Worm (Caenorhabditis elegans) whole organism, L3 larva: ENCODE measurements around the gene rev-1.

ENCODE experiments used
- R02D3.7 ChIP-seq: fragments of 150-350 bp; optimal IDR thresholded peaks from 2 replicates; lab custom pipeline; 2014; ENCODE audit warnings: missing biosample characterization, missing genetic modification characterization
- ZK546.5 ChIP-seq: sonication (generic microtip); optimal IDR thresholded peaks from 2 replicates; lab custom pipeline; 2017; ENCODE audit warnings: missing biosample characterization, missing genetic modification characterization
- aly-2 ChIP-seq: fragments of 150-350 bp; optimal IDR thresholded peaks from 2 replicates; lab custom pipeline; 2014; ENCODE audit warnings: missing biosample characterization, missing genetic modification characterization
- ama-1 ChIP-seq: fragments of 150-350 bp; optimal IDR thresholded peaks from 2 replicates; lab custom pipeline; 2018
- ceh-16 ChIP-seq: sonication (generic microtip); optimal IDR thresholded peaks from 2 replicates; lab custom pipeline; 2017; ENCODE audit warnings: missing biosample characterization, missing genetic modification characterization
- ceh-28 ChIP-seq: fragments of 150-350 bp; optimal IDR thresholded peaks from 2 replicates; lab custom pipeline; 2014; ENCODE audit warnings: missing biosample characterization, missing genetic modification reagents, missing genetic modification characterization
- ceh-82 ChIP-seq: fragments of 150-350 bp; optimal IDR thresholded peaks from 2 replicates; lab custom pipeline; 2014; ENCODE audit warnings: missing biosample characterization, missing genetic modification characterization
- ceh-9 ChIP-seq: sonication (generic microtip); optimal IDR thresholded peaks from 2 replicates; lab custom pipeline; 2018; ENCODE audit warnings: missing biosample characterization, missing genetic modification characterization
- daf-12 ChIP-seq: fragments of 150-350 bp; optimal IDR thresholded peaks from 2 replicates; lab custom pipeline; 2014; ENCODE audit warnings: missing biosample characterization, missing genetic modification reagents, missing genetic modification characterization
- egl-27 ChIP-seq: sonication (generic microtip); optimal IDR thresholded peaks from 4 replicates; lab custom pipeline; 2017; ENCODE audit warnings: missing biosample characterization, missing genetic modification reagents, missing genetic modification characterization
- egl-5 ChIP-seq: fragments of 150-350 bp; optimal IDR thresholded peaks from 2 replicates; lab custom pipeline; 2017; ENCODE audit warnings: missing biosample characterization, missing genetic modification reagents, missing genetic modification characterization, inconsistent platforms
- elt-1 ChIP-seq: fragments of 150-350 bp; optimal IDR thresholded peaks from 2 replicates; lab custom pipeline; 2014; ENCODE audit warnings: missing biosample characterization, missing genetic modification characterization
- elt-2 ChIP-seq: sonication (generic microtip); optimal IDR thresholded peaks from 2 replicates; lab custom pipeline; 2016; ENCODE audit warnings: missing genetic modification reagents, mild to moderate bottlenecking, missing genetic modification characterization, missing compliant biosample characterization
- elt-3 ChIP-seq, 3 experiments: fragments of 150-350 bp in 1 of 3; sonication (generic microtip) in 2 of 3; optimal IDR thresholded peaks; 2 replicates in 2 of 3; 4 replicates in 1 of 3; lab custom pipeline; 2014 to 2017; ENCODE audit warnings: missing biosample characterization in 3 of 3, missing genetic modification characterization in 3 of 3
- fkh-10 ChIP-seq: sonication (generic microtip); optimal IDR thresholded peaks from 2 replicates; lab custom pipeline; 2017; ENCODE audit warnings: missing biosample characterization, missing genetic modification reagents, missing genetic modification characterization
- fkh-2 ChIP-seq: fragments of 150-350 bp; optimal IDR thresholded peaks from 2 replicates; lab custom pipeline; 2014; ENCODE audit warnings: missing biosample characterization, missing genetic modification reagents, missing genetic modification characterization
- fos-1 ChIP-seq: fragments of 150-350 bp; optimal IDR thresholded peaks from 2 replicates; lab custom pipeline; 2014; ENCODE audit warnings: missing biosample characterization, missing genetic modification characterization
- hmg-11 ChIP-seq: sonication (generic microtip); optimal IDR thresholded peaks from 2 replicates; lab custom pipeline; 2016; ENCODE audit warnings: missing genetic modification characterization, missing compliant biosample characterization
- jun-1 ChIP-seq: fragments of 150-350 bp; optimal IDR thresholded peaks from 2 replicates; lab custom pipeline; 2014; ENCODE audit warnings: missing biosample characterization, missing genetic modification reagents, missing genetic modification characterization
- lin-15B ChIP-seq: fragments of 150-350 bp; optimal IDR thresholded peaks from 2 replicates; lab custom pipeline; 2014; ENCODE audit warnings: missing biosample characterization, missing genetic modification characterization
- lsy-12 ChIP-seq: sonication (generic microtip); optimal IDR thresholded peaks from 2 replicates; lab custom pipeline; 2016; ENCODE audit warnings: mild to moderate bottlenecking, missing genetic modification characterization, missing compliant biosample characterization
- mdl-1 ChIP-seq: fragments of 150-350 bp; optimal IDR thresholded peaks from 2 replicates; lab custom pipeline; 2014; ENCODE audit warnings: missing biosample characterization, missing genetic modification characterization
- mml-1 ChIP-seq: fragments of 150-350 bp; sonication (generic microtip); optimal IDR thresholded peaks from 3 replicates; lab custom pipeline; 2014; ENCODE audit warnings: missing biosample characterization, missing genetic modification characterization
- nfya-1 ChIP-seq: sonication (generic microtip); optimal IDR thresholded peaks from 2 replicates; lab custom pipeline; 2017; ENCODE audit warnings: missing genetic modification characterization, mild to moderate bottlenecking, missing compliant biosample characterization, antibody characterized with exemption, moderate library complexity; ENCODE audit not compliant: insufficient read depth
- nhr-11 ChIP-seq: fragments of 150-350 bp; optimal IDR thresholded peaks from 2 replicates; lab custom pipeline; 2014; ENCODE audit warnings: missing biosample characterization, missing genetic modification characterization
- nhr-12 ChIP-seq: fragments of 150-350 bp; optimal IDR thresholded peaks from 2 replicates; lab custom pipeline; 2014; ENCODE audit warnings: missing biosample characterization, missing genetic modification characterization
- nhr-23 ChIP-seq: fragments of 150-350 bp; optimal IDR thresholded peaks from 2 replicates; lab custom pipeline; 2014; ENCODE audit warnings: missing biosample characterization, missing genetic modification reagents, missing genetic modification characterization
- nhr-237 ChIP-seq: fragments of 150-350 bp; optimal IDR thresholded peaks from 2 replicates; lab custom pipeline; 2014; ENCODE audit warnings: missing biosample characterization, missing genetic modification characterization
- nhr-25 ChIP-seq: sonication (generic microtip); optimal IDR thresholded peaks from 2 replicates; lab custom pipeline; 2017; ENCODE audit warnings: missing biosample characterization, missing genetic modification characterization
- nhr-28 ChIP-seq: fragments of 150-350 bp; optimal IDR thresholded peaks from 2 replicates; lab custom pipeline; 2014; ENCODE audit warnings: missing biosample characterization, missing genetic modification characterization
- nhr-43 ChIP-seq: sonication (generic microtip); optimal IDR thresholded peaks from 2 replicates; lab custom pipeline; 2016; ENCODE audit warnings: mild to moderate bottlenecking, missing genetic modification characterization, missing compliant biosample characterization; ENCODE audit not compliant: poor library complexity, severe bottlenecking
- nhr-67 ChIP-seq: fragments of 150-350 bp; optimal IDR thresholded peaks from 2 replicates; lab custom pipeline; 2014; ENCODE audit warnings: missing biosample characterization, missing genetic modification characterization
- nhr-76 ChIP-seq: fragments of 150-350 bp; sonication (generic microtip); optimal IDR thresholded peaks from 5 replicates; lab custom pipeline; 2014; ENCODE audit warnings: missing biosample characterization, missing genetic modification characterization
- nhr-77 ChIP-seq: fragments of 150-350 bp; optimal IDR thresholded peaks from 2 replicates; lab custom pipeline; 2014; ENCODE audit warnings: missing biosample characterization, missing genetic modification characterization
- pha-4 ChIP-seq: fragments of 150-350 bp; optimal IDR thresholded peaks from 2 replicates; lab custom pipeline; 2014; ENCODE audit warnings: missing biosample characterization, missing genetic modification reagents, missing genetic modification characterization
- pqm-1 ChIP-seq: fragments of 150-350 bp; optimal IDR thresholded peaks from 2 replicates; lab custom pipeline; 2017; ENCODE audit warnings: missing biosample characterization, missing genetic modification characterization, inconsistent platforms
- sea-2 ChIP-seq: fragments of 150-350 bp; sonication (generic microtip); optimal IDR thresholded peaks from 4 replicates; lab custom pipeline; 2014; ENCODE audit warnings: missing biosample characterization, missing genetic modification reagents, missing genetic modification characterization
- skn-1 ChIP-seq: fragments of 150-350 bp; optimal IDR thresholded peaks from 2 replicates; lab custom pipeline; 2014; ENCODE audit warnings: missing biosample characterization, missing genetic modification characterization
- snpc-4 ChIP-seq: fragments of 150-350 bp; optimal IDR thresholded peaks from 2 replicates; lab custom pipeline; 2014; ENCODE audit warnings: missing biosample characterization, missing genetic modification characterization
- tbx-2 ChIP-seq: sonication (generic microtip); optimal IDR thresholded peaks from 2 replicates; lab custom pipeline; 2016; ENCODE audit warnings: mild to moderate bottlenecking, missing genetic modification characterization, missing compliant biosample characterization
- unc-39 ChIP-seq: sonication (generic microtip); optimal IDR thresholded peaks from 4 replicates; lab custom pipeline; 2017; ENCODE audit warnings: missing biosample characterization, missing genetic modification characterization
- unc-62 ChIP-seq: fragments of 150-350 bp; sonication (generic microtip); optimal IDR thresholded peaks from 4 replicates; lab custom pipeline; 2014; ENCODE audit warnings: missing biosample characterization, missing genetic modification reagents, missing genetic modification characterization
- zag-1 ChIP-seq: fragments of 150-350 bp; optimal IDR thresholded peaks from 2 replicates; lab custom pipeline; 2014; ENCODE audit warnings: missing biosample characterization, missing genetic modification characterization
- ztf-11 ChIP-seq: fragments of 150-350 bp; optimal IDR thresholded peaks from 2 replicates; lab custom pipeline; 2014; ENCODE audit warnings: missing biosample characterization, missing genetic modification characterization
- ztf-4 ChIP-seq: fragments of 150-350 bp; optimal IDR thresholded peaks from 2 replicates; lab custom pipeline; 2014; ENCODE audit warnings: missing biosample characterization, missing genetic modification characterization

The rev-1 gene

DNA sequence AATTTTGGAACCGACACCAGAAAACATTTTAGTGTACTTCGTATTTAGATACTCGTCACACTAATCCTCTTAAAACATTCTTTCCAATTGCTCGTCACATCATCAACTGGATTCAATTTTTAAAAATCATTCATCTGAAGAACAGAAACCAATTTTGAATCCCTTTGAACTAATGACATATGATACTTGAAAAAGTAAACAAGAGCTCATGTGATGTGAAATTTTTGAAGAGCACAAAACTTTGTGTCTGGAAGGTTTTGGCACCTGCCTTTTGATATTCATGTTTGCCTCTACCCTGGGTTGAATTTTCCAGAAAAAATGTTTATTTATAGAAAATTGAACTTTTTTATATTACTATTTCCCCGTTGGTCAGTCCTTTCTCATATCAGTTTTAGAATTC lies 11.7 kb upstream of the rev-1 start:
- TF ChIP-seq pha-4 (tag; lab: Kevin White, UChicago) = peak; percentile 89
- no peak for TF ChIP-seq lin-15B
- no peak for TF ChIP-seq elt-3 (tag; optimal IDR thresholded peaks at IDR 0.05; lab: Kevin White, UChicago)
- TF ChIP-seq egl-5 (tag; lab: Kevin White, UChicago) = no peak
- TF ChIP-seq elt-2 (tag; lab: Kevin White, UChicago) = peak; percentile 43
- no peak for TF ChIP-seq jun-1 (tag; lab: Kevin White, UChicago)
- TF ChIP-seq nhr-76 (tag; lab: Kevin White, UChicago) = no peak
- TF ChIP-seq ceh-82 (tag; lab: Kevin White, UChicago) = no peak
- TF ChIP-seq pqm-1 (tag; lab: Kevin White, UChicago) = peak; percentile 15
- no peak for TF ChIP-seq nhr-67 (tag; lab: Kevin White, UChicago)
- no peak for TF ChIP-seq R02D3.7 (tag; lab: Kevin White, UChicago)
- no peak for TF ChIP-seq fkh-2
- no peak for TF ChIP-seq ztf-11 (tag; lab: Kevin White, UChicago)
- no peak for TF ChIP-seq unc-39
- TF ChIP-seq ZK546.5 = no peak
- TF ChIP-seq nhr-28 (tag; lab: Kevin White, UChicago) = no peak
- TF ChIP-seq egl-27 (tag; lab: Kevin White, UChicago) = no peak
- TF ChIP-seq ceh-16 = no peak
- no peak for TF ChIP-seq nhr-23
- TF ChIP-seq ztf-4 (tag; lab: Kevin White, UChicago) = no peak
- TF ChIP-seq hmg-11 (tag; lab: Kevin White, UChicago) = no peak

DNA sequence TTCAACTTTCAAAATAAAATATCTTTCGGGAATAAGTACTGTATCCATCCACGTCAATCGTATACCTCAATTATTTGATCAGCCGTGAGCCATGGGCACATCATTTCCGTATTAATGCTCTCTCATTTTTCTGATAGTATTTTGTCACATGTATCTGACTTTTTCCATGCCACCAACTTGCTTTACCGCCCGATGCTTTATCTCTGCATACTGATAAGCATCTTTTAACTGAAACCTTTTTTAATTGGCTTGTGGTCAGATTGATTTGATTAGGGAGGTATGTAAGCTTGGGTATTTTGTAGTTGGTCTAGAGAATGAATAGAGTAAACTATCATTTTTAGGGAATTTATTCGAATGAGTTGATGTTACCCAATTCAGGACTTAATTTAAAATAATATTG lies 11.1 kb upstream of the rev-1 start:
- TF ChIP-seq pqm-1 (tag; lab: Kevin White, UChicago) = peak; percentile 57
- peak; percentile 74 for TF ChIP-seq elt-2 (tag; lab: Kevin White, UChicago)
- TF ChIP-seq mml-1 (tag; lab: Kevin White, UChicago) = no peak

DNA sequence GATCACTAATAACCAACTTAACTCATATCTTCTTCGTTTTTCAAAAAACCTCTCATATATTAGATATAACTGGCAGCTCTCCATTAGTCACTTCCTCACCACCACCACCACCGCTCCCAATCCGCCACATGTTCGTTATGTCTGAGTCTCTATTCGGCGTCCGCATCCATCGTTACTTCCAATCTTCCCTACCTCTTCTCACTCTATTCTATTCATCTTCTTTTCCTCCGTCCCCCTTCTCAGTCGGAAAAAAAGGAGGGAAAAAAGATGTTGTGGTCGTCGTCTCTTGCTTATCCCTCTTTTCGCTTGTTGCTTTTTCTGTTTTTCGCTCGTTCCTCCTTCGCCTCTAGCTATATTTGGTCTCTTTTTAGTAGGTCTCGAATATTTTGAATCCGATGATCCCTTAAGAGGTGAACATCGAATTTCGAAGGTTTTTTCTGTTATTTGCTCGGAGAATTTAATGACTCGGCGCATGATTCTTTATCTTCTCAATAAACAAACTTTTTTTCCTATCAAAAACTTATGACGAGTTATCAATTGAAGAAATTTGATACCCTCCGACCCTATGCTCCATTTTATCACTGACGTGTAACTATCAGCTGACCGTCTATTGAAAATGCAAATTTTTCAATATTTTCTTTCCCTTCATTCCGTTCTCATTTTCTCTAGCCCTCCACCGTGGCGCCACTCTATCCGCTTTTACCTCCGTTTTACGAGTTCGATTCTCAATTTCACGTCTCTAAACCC lies 8.4 kb upstream of the rev-1 start:
- TF ChIP-seq egl-5 (tag; lab: Kevin White, UChicago) = peak; percentile 55
- no peak for TF ChIP-seq aly-2 (tag; lab: Kevin White, UChicago)
- no peak for TF ChIP-seq nhr-237 (tag; lab: Kevin White, UChicago)
- peak; percentile 16 for TF ChIP-seq unc-62 (GFP tag; lab: Kevin White, UChicago)
- no peak for TF ChIP-seq elt-3 (tag; optimal IDR thresholded peaks at IDR 0.05; lab: Kevin White, UChicago)
- no peak for TF ChIP-seq nhr-67 (tag; lab: Kevin White, UChicago)
- TF ChIP-seq nhr-28 (tag; lab: Kevin White, UChicago) = no peak
- TF ChIP-seq nhr-77 (tag; lab: Kevin White, UChicago) = no peak
- TF ChIP-seq hmg-11 (tag; lab: Kevin White, UChicago) = peak; percentile 44
- no peak for TF ChIP-seq mdl-1 (tag; lab: Kevin White, UChicago)
- TF ChIP-seq elt-1 = no peak
- peak; percentile 43 for TF ChIP-seq pha-4 (tag; lab: Kevin White, UChicago)
- TF ChIP-seq ztf-4 (tag; lab: Kevin White, UChicago) = peak; percentile 32
- no peak for TF ChIP-seq ceh-82 (tag; lab: Kevin White, UChicago)
- no peak for TF ChIP-seq R02D3.7 (tag; lab: Kevin White, UChicago)
- no peak for TF ChIP-seq jun-1 (tag; lab: Kevin White, UChicago)
- TF ChIP-seq ceh-9 (tag; lab: Kevin White, UChicago) = no peak
- no peak for TF ChIP-seq mml-1 (tag; lab: Kevin White, UChicago)
- no peak for TF ChIP-seq nhr-43 (tag; lab: Kevin White, UChicago)
- no peak for TF ChIP-seq lin-15B
- no peak for TF ChIP-seq fos-1
- no peak for TF ChIP-seq ztf-11 (tag; lab: Kevin White, UChicago)
- no peak for TF ChIP-seq ceh-28 (tag; lab: Kevin White, UChicago)
- TF ChIP-seq ZK546.5 = no peak
- no peak for TF ChIP-seq ceh-16
- TF ChIP-seq ama-1 (lab: Kevin White, UChicago) = peak; percentile 2
- no peak for TF ChIP-seq lsy-12 (tag; lab: Kevin White, UChicago)
- TF ChIP-seq nhr-25 = no peak
- TF ChIP-seq nhr-11 (tag; lab: Kevin White, UChicago) = no peak
- TF ChIP-seq nhr-12 = no peak
- no peak for TF ChIP-seq daf-12
- no peak for TF ChIP-seq sea-2 (GFP tag; lab: Kevin White, UChicago)
- no peak for TF ChIP-seq egl-27 (tag; lab: Kevin White, UChicago)
- TF ChIP-seq elt-2 (tag; lab: Kevin White, UChicago) = peak; percentile 90
- TF ChIP-seq tbx-2 = peak; percentile 24
- TF ChIP-seq fkh-10 = peak; percentile 32
- TF ChIP-seq pqm-1 (tag; lab: Kevin White, UChicago) = peak; percentile 66
- no peak for TF ChIP-seq nhr-76 (tag; lab: Kevin White, UChicago)
- TF ChIP-seq skn-1 (tag; lab: Kevin White, UChicago) = no peak
- TF ChIP-seq unc-39 = no peak
- no peak for TF ChIP-seq snpc-4 (tag; lab: Kevin White, UChicago)
- TF ChIP-seq zag-1 = no peak
- TF ChIP-seq nfya-1 (tag; lab: Kevin White, UChicago) = peak; percentile 76
- TF ChIP-seq nhr-23 = peak; percentile 11
- TF ChIP-seq fkh-2 = no peak
